Worm (Caenorhabditis elegans): ENCODE measurements around the gene K04G7.1.

- TF ChIP-seq Y55F3AM.14 (GFP tag; optimal IDR thresholded peaks at IDR 0.05), result no peak
- TF ChIP-seq egl-27 (tag; optimal IDR thresholded peaks at IDR 0.05), result no peak
- no peak for TF ChIP-seq lin-13 (GFP tag; optimal IDR thresholded peaks at IDR 0.05)
- no peak for TF ChIP-seq nhr-12 (tag; optimal IDR thresholded peaks at IDR 0.05)
- no peak for TF ChIP-seq nhr-11 (tag; optimal IDR thresholded peaks at IDR 0.05)
- TF ChIP-seq ztf-1 (GFP tag; conservative IDR thresholded peaks at IDR 0.05), result no peak
- TF ChIP-seq nhr-77 (tag; optimal IDR thresholded peaks at IDR 0.05), result no peak
- no peak for TF ChIP-seq nhr-10 (tag; optimal IDR thresholded peaks at IDR 0.05)
- TF ChIP-seq fos-1 (tag; optimal IDR thresholded peaks at IDR 0.05), result no peak
- TF ChIP-seq alr-1 (tag; optimal IDR thresholded peaks at IDR 0.05), result no peak
- TF ChIP-seq lin-11 (tag; optimal IDR thresholded peaks at IDR 0.05), result no peak
These were observed 17.8 kb upstream of the K04G7.1 start, which contains the start of gene glr-2 for ce11 chrIII:7144749-7145148.

All from whole organism, L2 larva.